Worm (Caenorhabditis elegans) whole organism, young adult: ENCODE data around the gene trx-3.

ENCODE experiments used
- Y53F4B.3 ChIP-seq: fragments of 200-800 bp; sonication (Bioruptor generic); IDR thresholded peaks from 2 replicates; pipeline ENCODE4 v1.3.6; 2022; ENCODE audit warnings: missing genetic modification reagents, missing genetic modification characterization, missing compliant biosample characterization
- Y79H2A.3 ChIP-seq: fragments of 200-800 bp; sonication (Bioruptor generic); conservative IDR thresholded peaks from 2 replicates; pipeline ENCODE4 v1.3.6; 2022; ENCODE audit warnings: missing genetic modification reagents, missing genetic modification characterization, missing compliant biosample characterization
- bed-1 ChIP-seq: fragments of 200-800 bp; sonication (Bioruptor generic); IDR thresholded peaks from 2 replicates; pipeline ENCODE4 v1.3.6; 2022; ENCODE audit warnings: missing genetic modification reagents, missing genetic modification characterization, missing compliant biosample characterization
- ceh-27 ChIP-seq: fragments of 200-800 bp; sonication (Bioruptor generic); optimal IDR thresholded peaks from 2 replicates; lab custom pipeline; 2018; ENCODE audit warnings: mild to moderate bottlenecking, missing genetic modification characterization, moderate library complexity, missing compliant biosample characterization
- dox-1 ChIP-seq: fragments of 200-800 bp; sonication (Bioruptor generic); IDR thresholded peaks from 2 replicates; pipeline ENCODE4 v1.3.6; 2022; ENCODE audit warnings: missing genetic modification reagents, missing genetic modification characterization, missing compliant biosample characterization
- dpl-1 ChIP-seq: fragments of 150-350 bp; optimal IDR thresholded peaks from 2 replicates; lab custom pipeline; 2014; ENCODE audit warnings: missing biosample characterization, missing genetic modification reagents, missing genetic modification characterization
- hmg-1.2 ChIP-seq: fragments of 200-800 bp; sonication (Bioruptor generic); IDR thresholded peaks from 2 replicates; pipeline ENCODE4 v1.3.6; 2022; ENCODE audit warnings: missing genetic modification reagents, missing genetic modification characterization, missing compliant biosample characterization
- mxl-1 ChIP-seq: sonication (generic microtip); optimal IDR thresholded peaks from 2 replicates; lab custom pipeline; 2016; ENCODE audit warnings: missing genetic modification characterization, missing compliant biosample characterization
- nhr-80 ChIP-seq: sonication (generic microtip); optimal IDR thresholded peaks from 2 replicates; lab custom pipeline; 2016; ENCODE audit warnings: missing genetic modification characterization, missing compliant biosample characterization
- ztf-28 ChIP-seq: fragments of 200-800 bp; sonication (Bioruptor generic); IDR thresholded peaks from 2 replicates; pipeline ENCODE4 v1.3.6; 2022; ENCODE audit warnings: missing genetic modification reagents, missing genetic modification characterization, missing compliant biosample characterization

DNA sequence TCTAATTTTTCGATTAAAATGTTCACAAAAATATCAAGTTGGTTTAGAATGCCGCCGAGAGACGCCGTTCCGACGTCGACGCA lies 39.7 kb upstream of the trx-3 start, which contains the start of gene chat-1:
- TF ChIP-seq Y53F4B.3 (GFP tag; lab: Robert Waterston, UW) (no peak), nhr-80 (tag; lab: Kevin White, UChicago) (no peak), mxl-1 (tag; lab: Kevin White, UChicago) (no peak), dox-1 (GFP tag; lab: Robert Waterston, UW) (no peak), ceh-27 (GFP tag; lab: Kevin White, UChicago) (no peak), ztf-28 (GFP tag; lab: Robert Waterston, UW) (no peak), dpl-1 (GFP tag; lab: Kevin White, UChicago) (no peak), Y79H2A.3 (GFP tag; lab: Robert Waterston, UW) (no peak), hmg-1.2 (GFP tag; lab: Robert Waterston, UW) (no peak), bed-1 (GFP tag; lab: Robert Waterston, UW) (no peak)
